Fruit fly (Drosophila melanogaster) whole organism, embryonic: ENCODE measurements around the gene CG10333.

ENCODE experiments used
- Antp ChIP-seq: fragments of 200-800 bp; sonication (Bioruptor generic); optimal IDR thresholded peaks from 3 replicates; lab custom pipeline; 2016; ENCODE audit warnings: missing biosample characterization, missing genetic modification characterization
- Bteb2 ChIP-seq: fragments of 200-800 bp; sonication (Bioruptor generic); optimal IDR thresholded peaks from 2 replicates; lab custom pipeline; 2016; ENCODE audit warnings: missing biosample characterization, missing genetic modification characterization
- CG10654 ChIP-seq: fragments of 200-800 bp; sonication (Bioruptor generic); optimal IDR thresholded peaks from 2 replicates; lab custom pipeline; 2016; ENCODE audit warnings: missing biosample characterization, missing genetic modification characterization
- CG10959 ChIP-seq: fragments of 200-800 bp; sonication (Bioruptor generic); IDR thresholded peaks from 2 replicates; pipeline ENCODE4 v1.3.6; 2022; ENCODE audit warnings: missing biosample characterization, missing genetic modification characterization
- CG16815 ChIP-seq: fragments of 200-800 bp; sonication (Bioruptor generic); optimal IDR thresholded peaks from 3 replicates; lab custom pipeline; 2017; ENCODE audit warnings: missing biosample characterization, mild to moderate bottlenecking, missing genetic modification characterization
- CG16863 ChIP-seq: fragments of 200-800 bp; sonication (Bioruptor generic); optimal IDR thresholded peaks from 3 replicates; lab custom pipeline; 2016; ENCODE audit warnings: missing biosample characterization, missing genetic modification characterization
- CG17361 ChIP-seq: fragments of 200-800 bp; sonication (Bioruptor generic); IDR thresholded peaks from 3 replicates; pipeline ENCODE4 v1.3.6; 2022; ENCODE audit warnings: missing biosample characterization, missing genetic modification characterization
- CG17829 ChIP-seq: fragments of 200-800 bp; optimal IDR thresholded peaks from 2 replicates; lab custom pipeline; 2019; ENCODE audit warnings: missing biosample characterization, mild to moderate bottlenecking, missing genetic modification characterization, moderate library complexity
- CG18262 ChIP-seq: fragments of 200-800 bp; optimal IDR thresholded peaks from 3 replicates; lab custom pipeline; 2019; ENCODE audit warnings: missing biosample characterization, mild to moderate bottlenecking, missing genetic modification characterization, moderate library complexity
- CG2120 ChIP-seq: fragments of 200-800 bp; sonication (Bioruptor generic); optimal IDR thresholded peaks from 3 replicates; lab custom pipeline; 2016; ENCODE audit warnings: missing biosample characterization, missing genetic modification characterization
- CG2199 ChIP-seq: fragments of 200-800 bp; sonication (Bioruptor generic); IDR thresholded peaks from 3 replicates; pipeline ENCODE4 v1.3.6; 2022; ENCODE audit warnings: missing biosample characterization, missing genetic modification characterization
- CG31441 ChIP-seq: fragments of 200-800 bp; sonication (Bioruptor generic); IDR thresholded peaks from 2 replicates; pipeline ENCODE4 v1.3.6; 2022; ENCODE audit warnings: missing biosample characterization, missing genetic modification characterization
- CG34224 ChIP-seq: fragments of 200-800 bp; sonication (Bioruptor generic); IDR thresholded peaks from 3 replicates; pipeline ENCODE4 v1.3.6; 2022; ENCODE audit warnings: missing biosample characterization, missing genetic modification characterization; ENCODE audit not compliant: partially characterized antibody
- CG3847 ChIP-seq: fragments of 200-800 bp; sonication (Bioruptor generic); IDR thresholded peaks from 2 replicates; pipeline ENCODE4 v1.3.6; 2022; ENCODE audit warnings: missing biosample characterization, missing genetic modification characterization
- CG5180 ChIP-seq: fragments of 200-800 bp; sonication (Bioruptor generic); optimal IDR thresholded peaks from 3 replicates; lab custom pipeline; 2017; ENCODE audit warnings: missing biosample characterization, missing genetic modification characterization, mild to moderate bottlenecking, moderate library complexity, missing genetic modification reagents
- CG5245 ChIP-seq: fragments of 200-800 bp; sonication (Bioruptor generic); optimal IDR thresholded peaks from 3 replicates; lab custom pipeline; 2016; ENCODE audit warnings: missing biosample characterization, missing genetic modification characterization
- CG6175 ChIP-seq: fragments of 200-800 bp; sonication (Bioruptor generic); IDR thresholded peaks from 3 replicates; pipeline ENCODE4 v1.3.6; 2022; ENCODE audit warnings: missing biosample characterization, missing genetic modification characterization
- CG9727 ChIP-seq: fragments of 200-800 bp; sonication (Bioruptor generic); optimal IDR thresholded peaks from 3 replicates; lab custom pipeline; 2017; ENCODE audit warnings: missing biosample characterization, mild to moderate bottlenecking, missing genetic modification characterization
- CG9817 ChIP-seq: fragments of 200-800 bp; sonication (Bioruptor generic); optimal IDR thresholded peaks from 2 replicates; lab custom pipeline; 2018; ENCODE audit warnings: missing biosample characterization, mild to moderate bottlenecking, missing genetic modification characterization, moderate library complexity
- Doc2 ChIP-seq: fragments of 200-800 bp; sonication (Bioruptor generic); IDR thresholded peaks from 2 replicates; pipeline ENCODE4 v1.3.6; 2022; ENCODE audit warnings: missing biosample characterization, missing genetic modification characterization
- Ets65A ChIP-seq: fragments of 200-800 bp; sonication (Bioruptor generic); peaks from one replicate; lab custom pipeline; 2016; ENCODE audit warnings: missing biosample characterization, missing genetic modification characterization
- Fer1 ChIP-seq: fragments of 200-800 bp; sonication (Bioruptor generic); optimal IDR thresholded peaks from 2 replicates; lab custom pipeline; 2017; ENCODE audit warnings: missing biosample characterization, mild to moderate bottlenecking, missing genetic modification characterization
- Med ChIP-seq: fragments of 200-800 bp; sonication (Bioruptor generic); peaks from one replicate; lab custom pipeline; 2016; ENCODE audit warnings: missing biosample characterization, missing genetic modification characterization, mild to moderate bottlenecking, inconsistent platforms, moderate library complexity
- Myb ChIP-seq: fragments of 200-800 bp; sonication (Bioruptor generic); optimal IDR thresholded peaks from 2 replicates; lab custom pipeline; 2016; ENCODE audit warnings: missing biosample characterization, missing genetic modification characterization
- NFAT ChIP-seq: fragments of 200-800 bp; sonication (Bioruptor generic); IDR thresholded peaks from 2 replicates; pipeline ENCODE4 v1.3.6; 2022; ENCODE audit warnings: missing biosample characterization, missing genetic modification characterization
- PHDP ChIP-seq: fragments of 200-800 bp; sonication (Bioruptor generic); optimal IDR thresholded peaks from 3 replicates; lab custom pipeline; 2018; ENCODE audit warnings: missing biosample characterization, mild to moderate bottlenecking, missing genetic modification characterization, moderate library complexity
- Pdp1 ChIP-seq, 2 experiments: fragments of 200-800 bp; sonication (Bioruptor generic); optimal IDR thresholded peaks; 3 replicates each; lab custom pipeline; 2016; ENCODE audit warnings: missing biosample characterization in 2 of 2, missing genetic modification characterization in 2 of 2, mild to moderate bottlenecking in 1 of 2, moderate library complexity in 1 of 2
- Scr ChIP-seq: fragments of 200-800 bp; sonication (Bioruptor generic); IDR thresholded peaks from 2 replicates; pipeline ENCODE4 v1.3.6; 2022; ENCODE audit warnings: missing biosample characterization, missing genetic modification characterization; ENCODE audit not compliant: partially characterized antibody
- Sox100B ChIP-seq: fragments of 200-800 bp; sonication (Bioruptor generic); optimal IDR thresholded peaks from 3 replicates; lab custom pipeline; 2018; ENCODE audit warnings: missing biosample characterization, mild to moderate bottlenecking, missing genetic modification characterization
- Trl ChIP-seq, 3 experiments: fragments of >200 bp in 2 of 3; fragments of 200-800 bp in 1 of 3; sonication (Bioruptor generic) in 1 of 3; optimal IDR thresholded peaks; 2 replicates in 1 of 3; 3 replicates in 2 of 3; lab custom pipeline; 2016 to 2017; ENCODE audit warnings: missing biosample characterization in 1 of 3, missing genetic modification characterization in 1 of 3
- Usf ChIP-seq: fragments of 200-800 bp; sonication (Bioruptor generic); optimal IDR thresholded peaks from 2 replicates; lab custom pipeline; 2017; ENCODE audit warnings: missing genotype, missing biosample characterization, missing genetic modification characterization
- Xrp1 ChIP-seq: fragments of 200-800 bp; sonication (Bioruptor generic); IDR thresholded peaks from 2 replicates; pipeline ENCODE4 v1.3.6; 2022; ENCODE audit warnings: missing biosample characterization, missing genetic modification characterization
- bigmax ChIP-seq: fragments of 200-800 bp; sonication (Bioruptor generic); optimal IDR thresholded peaks from 2 replicates; lab custom pipeline; 2018; ENCODE audit warnings: missing biosample characterization, mild to moderate bottlenecking, missing genetic modification characterization
- cad ChIP-seq: fragments of >200 bp; optimal IDR thresholded peaks from 2 replicates; lab custom pipeline; 2017; ENCODE audit warnings: missing biosample characterization, missing genetic modification characterization
- corto ChIP-seq: fragments of 200-800 bp; sonication (Bioruptor generic); optimal IDR thresholded peaks from 2 replicates; lab custom pipeline; 2016; ENCODE audit warnings: missing biosample characterization, mild to moderate bottlenecking, missing genetic modification characterization, moderate library complexity
- crol ChIP-seq: fragments of 200-800 bp; sonication (Bioruptor generic); IDR thresholded peaks from 2 replicates; pipeline ENCODE4 v1.3.6; 2022; ENCODE audit warnings: missing biosample characterization, missing genetic modification characterization
- cwo ChIP-seq: fragments of 200-800 bp; sonication (Bioruptor generic); optimal IDR thresholded peaks from 3 replicates; lab custom pipeline; 2017; ENCODE audit warnings: missing biosample characterization, missing genetic modification characterization, mild to moderate bottlenecking, moderate library complexity, missing genetic modification reagents
- dimm ChIP-seq: fragments of 200-800 bp; sonication (Bioruptor generic); IDR thresholded peaks from 2 replicates; pipeline ENCODE4 v1.3.6; 2022; ENCODE audit warnings: missing biosample characterization, missing genetic modification characterization
- ems ChIP-seq: fragments of 200-800 bp; sonication (Bioruptor generic); optimal IDR thresholded peaks from 3 replicates; lab custom pipeline; 2016; ENCODE audit warnings: missing biosample characterization, missing genetic modification characterization
- nom ChIP-seq: fragments of 200-800 bp; sonication (Bioruptor generic); optimal IDR thresholded peaks from 2 replicates; lab custom pipeline; 2017; ENCODE audit warnings: missing biosample characterization, missing genetic modification characterization, mild to moderate bottlenecking, moderate library complexity, missing genetic modification reagents
- oc ChIP-seq: fragments of 200-800 bp; sonication (Bioruptor generic); optimal IDR thresholded peaks from 2 replicates; lab custom pipeline; 2018; ENCODE audit warnings: missing biosample characterization, mild to moderate bottlenecking, missing genetic modification characterization, moderate library complexity
- otp ChIP-seq: fragments of 200-800 bp; sonication (Bioruptor generic); IDR thresholded peaks from 3 replicates; pipeline ENCODE4, ENCODE4 v1.3.6; 2022; ENCODE audit warnings: missing biosample characterization, missing genetic modification characterization
- prd ChIP-seq, 3 experiments: fragments of >200 bp in 2 of 3; fragments of 200-800 bp in 1 of 3; sonication (Bioruptor generic) in 1 of 3; optimal IDR thresholded peaks in 2 of 3; IDR thresholded peaks in 1 of 3; 2 replicates in 2 of 3; 3 replicates in 1 of 3; pipeline versions ENCODE4 v1.3.6 to Lab custom; 2017 to 2022; ENCODE audit warnings: missing biosample characterization in 1 of 3, missing genetic modification characterization in 1 of 3
- sens ChIP-seq: fragments of 200-800 bp; sonication (Bioruptor generic); peaks from one replicate; lab custom pipeline; 2016; ENCODE audit warnings: missing biosample characterization, missing genetic modification characterization
- sima ChIP-seq: fragments of 200-800 bp; sonication (Bioruptor generic); optimal IDR thresholded peaks from 2 replicates; lab custom pipeline; 2016; ENCODE audit warnings: missing biosample characterization, missing genetic modification characterization
- tgo ChIP-seq: fragments of 200-800 bp; sonication (Bioruptor generic); IDR thresholded peaks from 3 replicates; pipeline ENCODE4 v1.3.6; 2022; ENCODE audit warnings: missing biosample characterization, missing genetic modification characterization
- unpg ChIP-seq: fragments of 200-800 bp; sonication (Bioruptor generic); optimal IDR thresholded peaks from 3 replicates; lab custom pipeline; 2018; ENCODE audit warnings: missing biosample characterization, mild to moderate bottlenecking, missing genetic modification characterization, moderate library complexity
- wdn ChIP-seq: fragments of 200-800 bp; sonication (Bioruptor generic); IDR thresholded peaks from 2 replicates; pipeline ENCODE4 v1.3.6; 2022; ENCODE audit warnings: missing biosample characterization, missing genetic modification characterization
- wek ChIP-seq: fragments of 200-800 bp; sonication (Bioruptor generic); optimal IDR thresholded peaks from 3 replicates; lab custom pipeline; 2018; ENCODE audit warnings: missing biosample characterization, mild to moderate bottlenecking, missing genetic modification characterization, moderate library complexity
- zf30C ChIP-seq: fragments of 200-800 bp; sonication (Bioruptor generic); optimal IDR thresholded peaks from 3 replicates; lab custom pipeline; 2018; ENCODE audit warnings: missing biosample characterization, mild to moderate bottlenecking, missing genetic modification characterization

CG10333 gene

DNA sequence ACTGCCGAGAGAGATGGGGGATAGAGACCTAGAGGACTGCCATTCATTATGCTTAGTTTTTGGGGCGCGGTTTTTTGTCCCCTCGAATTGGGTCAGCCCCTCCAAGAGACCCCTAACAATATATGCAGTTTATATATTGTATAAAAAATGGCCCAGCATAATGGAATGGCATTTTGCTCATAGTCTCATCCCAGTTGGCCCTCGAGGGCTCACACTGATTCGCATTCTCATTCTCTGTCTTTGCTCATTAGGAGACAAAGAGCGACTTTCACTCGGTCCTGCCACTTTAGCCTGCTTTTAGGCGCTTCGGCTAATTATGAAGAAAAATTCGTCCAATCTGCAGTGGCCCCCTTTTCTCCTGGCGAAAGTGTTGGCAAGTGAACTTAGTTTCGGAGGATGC is 16.8 kb downstream of the CG10333 start (continued):
- TF ChIP-seq ems (GFP tag; lab: Kevin White, UChicago) (no peak), wdn (GFP tag; lab: Robert Waterston, UW) (no peak), Scr (GFP tag; lab: Robert Waterston, UW) (no peak), Pdp1 (GFP tag; optimal IDR thresholded peaks at IDR 0.05; lab: Kevin White, UChicago) (no peak)

DNA sequence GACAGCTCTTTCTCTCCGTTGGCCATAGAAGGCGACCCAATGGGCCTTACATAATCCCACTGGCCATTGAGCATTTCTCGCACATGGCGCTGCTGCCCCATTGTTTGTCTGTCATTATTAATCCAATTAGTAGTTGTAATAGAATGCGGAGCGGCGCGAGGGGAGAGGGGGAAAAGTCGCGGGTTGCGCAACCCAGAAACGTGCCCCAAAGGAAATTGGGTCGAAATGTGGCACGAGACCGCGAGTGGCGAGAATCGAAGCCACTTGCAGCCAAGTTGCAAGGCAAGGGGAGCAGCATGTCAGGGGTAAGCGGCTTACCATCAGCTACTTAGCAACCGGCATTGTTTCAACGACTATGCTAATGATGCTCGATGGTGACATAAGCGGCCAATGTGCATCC is 17.7 kb downstream of the CG10333 start:
- TF ChIP-seq CG6175 (GFP tag; lab: Robert Waterston, UW) = peak; percentile 57; the same call in 1 of the 3 replicates
- no peak for TF ChIP-seq CG16863 (GFP tag; lab: Kevin White, UChicago)
- no peak for TF ChIP-seq Myb (GFP tag; lab: Kevin White, UChicago)
- no peak for TF ChIP-seq NFAT (GFP tag; lab: Robert Waterston, UW)
- TF ChIP-seq CG9727 (GFP tag; lab: Kevin White, UChicago) = no peak
- no peak for TF ChIP-seq nom (GFP tag; lab: Kevin White, UChicago)
- no peak for TF ChIP-seq CG17361 (GFP tag; lab: Robert Waterston, UW)
- TF ChIP-seq Antp = no peak
- TF ChIP-seq CG17829 (tag; lab: Kevin White, UChicago) = no peak
- no peak for TF ChIP-seq Fer1 (GFP tag; lab: Kevin White, UChicago)
- TF ChIP-seq CG5180 (GFP tag; lab: Kevin White, UChicago) = no peak
- TF ChIP-seq prd (optimal IDR thresholded peaks at IDR 0.05; lab: Kevin White, UChicago) = no peak
- no peak for TF ChIP-seq prd (GFP tag; IDR thresholded peaks at IDR 0.05; lab: Robert Waterston, UW)
- no peak for TF ChIP-seq zf30C (GFP tag; lab: Kevin White, UChicago)
- TF ChIP-seq CG2199 = no peak
- TF ChIP-seq otp = 0 out of 3 replicates have a peak, but pooled peaks have one; percentile 53
- peak; percentile 51 for TF ChIP-seq sens (GFP tag; lab: Kevin White, UChicago)
- peak; percentile 94 for TF ChIP-seq oc (tag; lab: Kevin White, UChicago)
- TF ChIP-seq Doc2 (GFP tag; lab: Robert Waterston, UW) = no peak
- TF ChIP-seq bigmax = no peak
- TF ChIP-seq dimm (GFP tag; lab: Robert Waterston, UW) = no peak
- no peak for TF ChIP-seq Bteb2 (GFP tag; lab: Kevin White, UChicago)
- no peak for TF ChIP-seq CG2120 (GFP tag; lab: Kevin White, UChicago)
- TF ChIP-seq CG10654 (GFP tag; lab: Kevin White, UChicago) = no peak
- no peak for TF ChIP-seq CG5245 (GFP tag; lab: Kevin White, UChicago)
- TF ChIP-seq tgo = no peak
- no peak for TF ChIP-seq Xrp1 (GFP tag; lab: Robert Waterston, UW)
- TF ChIP-seq CG9817 (tag; lab: Kevin White, UChicago) = no peak
- peak; percentile 52 for TF ChIP-seq cwo (GFP tag; lab: Kevin White, UChicago)
- no peak for TF ChIP-seq CG10959 (GFP tag; lab: Robert Waterston, UW)
- TF ChIP-seq CG31441 (GFP tag; lab: Robert Waterston, UW) = no peak
- TF ChIP-seq Trl (optimal IDR thresholded peaks at IDR 0.05; lab: Kevin White, UChicago) = no peak
- TF ChIP-seq Trl (GFP tag; optimal IDR thresholded peaks at IDR 0.05; lab: Kevin White, UChicago) = no peak
- no peak for TF ChIP-seq corto
- no peak for TF ChIP-seq CG34224 (GFP tag; lab: Robert Waterston, UW)
- TF ChIP-seq CG16815 (GFP tag; lab: Kevin White, UChicago) = no peak
- TF ChIP-seq Med (GFP tag; lab: Kevin White, UChicago) = peak; percentile 32
- no peak for TF ChIP-seq PHDP
- no peak for TF ChIP-seq Sox100B (GFP tag; lab: Kevin White, UChicago)
- TF ChIP-seq Ets65A (GFP tag; lab: Kevin White, UChicago) = peak; percentile 46
- no peak for TF ChIP-seq CG3847 (GFP tag; lab: Robert Waterston, UW)
- no peak for TF ChIP-seq sima (GFP tag; lab: Kevin White, UChicago)
- no peak for TF ChIP-seq cad (GFP tag; lab: Kevin White, UChicago)
- TF ChIP-seq Usf = no peak
- no peak for TF ChIP-seq CG18262
- no peak for TF ChIP-seq wek (GFP tag; lab: Kevin White, UChicago)
- TF ChIP-seq unpg (GFP tag; lab: Kevin White, UChicago) = no peak
- peak; percentile 79 for TF ChIP-seq crol (GFP tag; lab: Robert Waterston, UW)
